Fruit fly (Drosophila melanogaster) whole organism, embryonic: Measurements from ENCODE around the gene inaE.

Experiments used
- ATbp ChIP-seq: fragments of 200-800 bp; sonication (Bioruptor generic); optimal IDR thresholded peaks from 2 replicates; lab custom pipeline; 2017; ENCODE audit warnings: missing biosample characterization, mild to moderate bottlenecking, missing genetic modification characterization, missing genetic modification reagents
- CG10366 ChIP-seq: fragments of 200-800 bp; sonication (Bioruptor generic); IDR thresholded peaks from 2 replicates; pipeline ENCODE4 v1.3.6; 2022; ENCODE audit warnings: missing biosample characterization, missing genetic modification characterization
- CG11504 ChIP-seq: fragments of 200-800 bp; sonication (Bioruptor generic); optimal IDR thresholded peaks from 3 replicates; lab custom pipeline; 2019; ENCODE audit warnings: missing biosample characterization, mild to moderate bottlenecking, missing genetic modification characterization, moderate library complexity
- CG12391 ChIP-seq: fragments of 200-800 bp; sonication (Bioruptor generic); optimal IDR thresholded peaks from 3 replicates; lab custom pipeline; 2018; ENCODE audit warnings: missing biosample characterization, mild to moderate bottlenecking, missing genetic modification characterization, moderate library complexity
- CG12744 ChIP-seq: fragments of 200-800 bp; sonication (Bioruptor generic); optimal IDR thresholded peaks from 2 replicates; lab custom pipeline; 2016; ENCODE audit warnings: missing biosample characterization, missing genetic modification characterization
- CG13424 ChIP-seq: fragments of 200-800 bp; sonication (Bioruptor generic); optimal IDR thresholded peaks from 2 replicates; lab custom pipeline; 2019; ENCODE audit warnings: missing biosample characterization, mild to moderate bottlenecking, missing genetic modification characterization, moderate library complexity
- CG14441 ChIP-seq: fragments of 200-800 bp; sonication (Bioruptor generic); IDR thresholded peaks from 2 replicates; pipeline ENCODE4 v1.3.6; 2022; ENCODE audit warnings: missing biosample characterization, missing genetic modification characterization
- CG1602 ChIP-seq: fragments of 200-800 bp; sonication (Bioruptor generic); optimal IDR thresholded peaks from 3 replicates; lab custom pipeline; 2016; ENCODE audit warnings: missing biosample characterization, missing genetic modification characterization
- CG17385 ChIP-seq: fragments of 200-800 bp; sonication (Bioruptor generic); optimal IDR thresholded peaks from 3 replicates; lab custom pipeline; 2018; ENCODE audit warnings: missing biosample characterization, mild to moderate bottlenecking, missing genetic modification characterization
- CG17612 ChIP-seq: fragments of 200-800 bp; sonication (Bioruptor generic); IDR thresholded peaks from 2 replicates; pipeline ENCODE4 v1.3.6; 2022; ENCODE audit warnings: missing biosample characterization, missing genetic modification characterization
- CG4282 ChIP-seq: fragments of 200-800 bp; sonication (Bioruptor generic); optimal IDR thresholded peaks from 2 replicates; lab custom pipeline; 2016; ENCODE audit warnings: missing biosample characterization, missing genetic modification characterization
- CG4854 ChIP-seq: fragments of 200-800 bp; sonication (Bioruptor generic); optimal IDR thresholded peaks from 2 replicates; lab custom pipeline; 2016; ENCODE audit warnings: missing biosample characterization, missing genetic modification characterization, inconsistent platforms
- CG5180 ChIP-seq: fragments of 200-800 bp; sonication (Bioruptor generic); optimal IDR thresholded peaks from 3 replicates; lab custom pipeline; 2017; ENCODE audit warnings: missing biosample characterization, missing genetic modification characterization, mild to moderate bottlenecking, moderate library complexity, missing genetic modification reagents
- CG6175 ChIP-seq: fragments of 200-800 bp; sonication (Bioruptor generic); IDR thresholded peaks from 3 replicates; pipeline ENCODE4 v1.3.6; 2022; ENCODE audit warnings: missing biosample characterization, missing genetic modification characterization
- CG6689 ChIP-seq: fragments of 200-800 bp; sonication (Bioruptor generic); IDR thresholded peaks from 2 replicates; pipeline ENCODE4 v1.3.6; 2022; ENCODE audit warnings: missing biosample characterization, missing genetic modification characterization
- CG9817 ChIP-seq: fragments of 200-800 bp; sonication (Bioruptor generic); optimal IDR thresholded peaks from 2 replicates; lab custom pipeline; 2018; ENCODE audit warnings: missing biosample characterization, mild to moderate bottlenecking, missing genetic modification characterization, moderate library complexity
- CoRest ChIP-seq: fragments of 200-800 bp; sonication (Bioruptor generic); optimal IDR thresholded peaks from 3 replicates; lab custom pipeline; 2018; ENCODE audit warnings: missing biosample characterization, mild to moderate bottlenecking, missing genetic modification characterization, moderate library complexity
- Hr51 ChIP-seq, 2 experiments: fragments of 200-800 bp; sonication (Bioruptor generic); optimal IDR thresholded peaks; 2 replicates in 1 of 2; 3 replicates in 1 of 2; lab custom pipeline; 2016 to 2018; ENCODE audit warnings: missing biosample characterization in 2 of 2, missing genetic modification characterization in 2 of 2, mild to moderate bottlenecking in 1 of 2, moderate library complexity in 1 of 2
- Mes4 ChIP-seq: fragments of 200-800 bp; sonication (Bioruptor generic); optimal IDR thresholded peaks from 2 replicates; lab custom pipeline; 2016; ENCODE audit warnings: missing biosample characterization, missing genetic modification characterization
- NfI ChIP-seq: fragments of 200-800 bp; sonication (Bioruptor generic); optimal IDR thresholded peaks from 3 replicates; lab custom pipeline; 2018; ENCODE audit warnings: missing biosample characterization, mild to moderate bottlenecking, missing genetic modification characterization, moderate library complexity
- Rx ChIP-seq: fragments of 200-800 bp; sonication (Bioruptor generic); IDR thresholded peaks from 2 replicates; pipeline ENCODE4 v1.3.6; 2022; ENCODE audit warnings: missing biosample characterization, missing genetic modification characterization
- Xrp1 ChIP-seq: fragments of 200-800 bp; sonication (Bioruptor generic); IDR thresholded peaks from 2 replicates; pipeline ENCODE4 v1.3.6; 2022; ENCODE audit warnings: missing biosample characterization, missing genetic modification characterization
- az2 ChIP-seq: fragments of 200-800 bp; sonication (Bioruptor generic); optimal IDR thresholded peaks from 3 replicates; lab custom pipeline; 2016; ENCODE audit warnings: missing biosample characterization, missing genetic modification characterization
- cas ChIP-seq: fragments of 200-800 bp; sonication (Bioruptor generic); IDR thresholded peaks from 2 replicates; pipeline ENCODE4 v1.3.6; 2022; ENCODE audit warnings: missing biosample characterization, missing genetic modification characterization
- esg ChIP-seq: fragments of 200-800 bp; sonication (Bioruptor generic); conservative IDR thresholded peaks from 2 replicates; pipeline ENCODE4 v1.3.6; 2022; ENCODE audit warnings: missing biosample characterization, missing genetic modification characterization
- fd3F ChIP-seq: fragments of 200-800 bp; sonication (Bioruptor generic); optimal IDR thresholded peaks from 2 replicates; lab custom pipeline; 2018; ENCODE audit warnings: missing biosample characterization, mild to moderate bottlenecking, missing genetic modification characterization, moderate library complexity
- gsb ChIP-seq: fragments of 200-800 bp; sonication (Bioruptor generic); IDR thresholded peaks from 2 replicates; pipeline ENCODE4 v1.3.6; 2022; ENCODE audit warnings: missing biosample characterization, missing genetic modification characterization
- hkb ChIP-seq, 2 experiments: fragments of 200-800 bp in 1 of 2; fragments of >200 bp in 1 of 2; sonication (Bioruptor generic) in 1 of 2; IDR thresholded peaks in 1 of 2; optimal IDR thresholded peaks in 1 of 2; 2 replicates each; pipeline versions ENCODE4 v1.3.6 to Lab custom; 2017 to 2022; ENCODE audit warnings: missing biosample characterization in 1 of 2, missing genetic modification characterization in 1 of 2
- jumu ChIP-seq: fragments of 200-800 bp; sonication (Bioruptor generic); optimal IDR thresholded peaks from 3 replicates; lab custom pipeline; 2016; ENCODE audit warnings: missing biosample characterization, missing genetic modification characterization
- kni ChIP-seq: fragments of 200-800 bp; sonication (Bioruptor generic); optimal IDR thresholded peaks from 3 replicates; lab custom pipeline; 2017; ENCODE audit warnings: mild to moderate bottlenecking, missing biosample characterization, missing genetic modification reagents, missing genetic modification characterization
- lab ChIP-seq: fragments of 200-800 bp; sonication (Bioruptor generic); optimal IDR thresholded peaks from 3 replicates; lab custom pipeline; 2017; ENCODE audit warnings: missing biosample characterization, missing genetic modification characterization, mild to moderate bottlenecking, moderate library complexity, missing genetic modification reagents
- mam ChIP-seq: fragments of 200-800 bp; sonication (Bioruptor generic); optimal IDR thresholded peaks from 3 replicates; lab custom pipeline; 2016; ENCODE audit warnings: missing biosample characterization, missing genetic modification characterization
- nmo ChIP-seq: fragments of 200-800 bp; sonication (Bioruptor generic); optimal IDR thresholded peaks from 2 replicates; lab custom pipeline; 2018; ENCODE audit warnings: missing biosample characterization, mild to moderate bottlenecking, missing genetic modification characterization, moderate library complexity
- prd ChIP-seq, 3 experiments: fragments of >200 bp in 2 of 3; fragments of 200-800 bp in 1 of 3; sonication (Bioruptor generic) in 1 of 3; optimal IDR thresholded peaks in 2 of 3; IDR thresholded peaks in 1 of 3; 2 replicates in 2 of 3; 3 replicates in 1 of 3; pipeline versions ENCODE4 v1.3.6 to Lab custom; 2017 to 2022; ENCODE audit warnings: missing biosample characterization in 1 of 3, missing genetic modification characterization in 1 of 3
- run ChIP-seq: fragments of 200-800 bp; sonication (Bioruptor generic); optimal IDR thresholded peaks from 3 replicates; lab custom pipeline; 2018; ENCODE audit warnings: missing biosample characterization, mild to moderate bottlenecking, missing genetic modification characterization
- sc ChIP-seq, 3 experiments: fragments of >200 bp in 2 of 3; fragments of 200-800 bp in 1 of 3; sonication (Bioruptor generic) in 1 of 3; optimal IDR thresholded peaks; 2 replicates in 2 of 3; 3 replicates in 1 of 3; lab custom pipeline; 2017; ENCODE audit warnings: mild to moderate bottlenecking in 1 of 3, missing biosample characterization in 1 of 3, missing genetic modification characterization in 1 of 3, missing genetic modification reagents in 1 of 3
- scrt ChIP-seq: fragments of 200-800 bp; sonication (Bioruptor generic); optimal IDR thresholded peaks from 2 replicates; lab custom pipeline; 2018; ENCODE audit warnings: missing biosample characterization, mild to moderate bottlenecking, missing genetic modification characterization, moderate library complexity
- sd ChIP-seq: fragments of 200-800 bp; sonication (Bioruptor generic); optimal IDR thresholded peaks from 3 replicates; lab custom pipeline; 2018; ENCODE audit warnings: missing biosample characterization, mild to moderate bottlenecking, missing genetic modification characterization, moderate library complexity
- sens ChIP-seq: fragments of 200-800 bp; sonication (Bioruptor generic); peaks from one replicate; lab custom pipeline; 2016; ENCODE audit warnings: missing biosample characterization, missing genetic modification characterization
- slou ChIP-seq: fragments of 200-800 bp; sonication (Bioruptor generic); optimal IDR thresholded peaks from 3 replicates; lab custom pipeline; 2016; ENCODE audit warnings: missing biosample characterization, missing genetic modification characterization
- tgo ChIP-seq: fragments of 200-800 bp; sonication (Bioruptor generic); IDR thresholded peaks from 3 replicates; pipeline ENCODE4 v1.3.6; 2022; ENCODE audit warnings: missing biosample characterization, missing genetic modification characterization
- tna ChIP-seq: fragments of 200-800 bp; sonication (Bioruptor generic); IDR thresholded peaks from 2 replicates; pipeline ENCODE4 v1.3.6; 2022; ENCODE audit warnings: missing biosample characterization, missing genetic modification characterization; ENCODE audit not compliant: partially characterized antibody
- tup ChIP-seq: fragments of 200-800 bp; sonication (Bioruptor generic); optimal IDR thresholded peaks from 2 replicates; lab custom pipeline; 2016; ENCODE audit warnings: missing biosample characterization, mild to moderate bottlenecking, missing genetic modification characterization, moderate library complexity
- unpg ChIP-seq: fragments of 200-800 bp; sonication (Bioruptor generic); optimal IDR thresholded peaks from 3 replicates; lab custom pipeline; 2018; ENCODE audit warnings: missing biosample characterization, mild to moderate bottlenecking, missing genetic modification characterization, moderate library complexity
- vfl ChIP-seq: fragments of 200-800 bp; sonication (Bioruptor generic); optimal IDR thresholded peaks from 2 replicates; lab custom pipeline; 2016; ENCODE audit warnings: missing biosample characterization, missing genetic modification characterization
- wek ChIP-seq: fragments of 200-800 bp; sonication (Bioruptor generic); optimal IDR thresholded peaks from 3 replicates; lab custom pipeline; 2018; ENCODE audit warnings: missing biosample characterization, mild to moderate bottlenecking, missing genetic modification characterization, moderate library complexity
- zfh2 ChIP-seq: fragments of 200-800 bp; sonication (Bioruptor generic); optimal IDR thresholded peaks from 2 replicates; lab custom pipeline; 2016; ENCODE audit warnings: missing biosample characterization, missing genetic modification characterization

inaE gene

DNA sequence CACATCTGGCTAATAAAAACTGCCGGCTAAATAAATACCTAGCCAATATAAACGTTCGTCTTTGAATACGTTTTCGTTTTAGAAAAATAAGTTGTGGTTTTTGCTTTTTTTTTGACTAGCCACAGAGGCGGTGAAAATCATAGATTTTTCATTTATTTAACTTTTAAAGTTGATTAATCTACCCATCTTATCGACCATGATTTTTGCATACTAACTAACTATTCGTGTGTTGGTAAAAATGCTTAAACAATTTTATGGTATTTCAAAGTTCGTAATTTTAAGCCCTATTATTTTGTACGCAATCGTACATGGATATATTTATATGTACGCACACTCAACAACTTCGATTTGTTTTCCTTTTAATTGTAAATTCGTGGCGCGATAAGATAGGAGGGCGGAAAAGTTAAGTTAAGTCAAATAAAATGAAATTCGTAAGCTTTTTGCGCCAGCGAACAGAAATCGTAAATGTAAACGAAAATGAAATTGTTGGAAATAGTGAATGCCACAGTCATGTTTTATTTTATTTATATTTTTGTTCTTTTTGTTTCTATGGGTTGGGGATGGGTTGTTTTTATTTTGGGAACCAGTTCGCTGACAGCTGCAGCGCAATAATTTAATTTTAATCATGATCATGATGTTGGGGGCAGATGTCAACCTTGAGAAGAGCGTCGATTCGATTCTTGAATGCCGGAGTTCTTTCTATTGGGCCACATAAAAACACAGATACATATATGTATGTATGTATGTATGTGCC, 34.1 kb downstream of the inaE start (continued):
- no peak for TF ChIP-seq wek
- peak; percentile 48 for TF ChIP-seq CG6689 (GFP tag; lab: Robert Waterston, UW)
- TF ChIP-seq CG4282 (GFP tag; lab: Kevin White, UChicago) = no peak
- TF ChIP-seq CoRest (tag; lab: Kevin White, UChicago) = peak; percentile 41
- no peak for TF ChIP-seq tna (GFP tag; lab: Robert Waterston, UW)
- peak; percentile 10 for TF ChIP-seq az2
- TF ChIP-seq sens = peak; percentile 85
- TF ChIP-seq slou (GFP tag; lab: Kevin White, UChicago) = no peak
- TF ChIP-seq prd (optimal IDR thresholded peaks at IDR 0.05; lab: Kevin White, UChicago) = no peak
- no peak for TF ChIP-seq prd (GFP tag; IDR thresholded peaks at IDR 0.05; lab: Robert Waterston, UW)
- TF ChIP-seq zfh2 (GFP tag; lab: Kevin White, UChicago) = peak; percentile 6
- TF ChIP-seq cas = no peak
- peak; percentile 59 for TF ChIP-seq CG11504 (tag; lab: Kevin White, UChicago)
- TF ChIP-seq mam (GFP tag; lab: Kevin White, UChicago) = peak; percentile 7
- peak; percentile 5 for TF ChIP-seq ATbp (GFP tag; lab: Kevin White, UChicago)
- TF ChIP-seq CG4854 (GFP tag; lab: Kevin White, UChicago) = no peak
- TF ChIP-seq CG9817 (tag; lab: Kevin White, UChicago) = peak; percentile 14
- TF ChIP-seq Xrp1 (GFP tag; lab: Robert Waterston, UW) = peak; percentile 60
- TF ChIP-seq CG12391 = peak; percentile 30
- no peak for TF ChIP-seq hkb (optimal IDR thresholded peaks at IDR 0.05; lab: Kevin White, UChicago)
- TF ChIP-seq hkb (GFP tag; IDR thresholded peaks at IDR 0.05; lab: Robert Waterston, UW) = peak; percentile 68
- no peak for TF ChIP-seq Mes4 (GFP tag; lab: Kevin White, UChicago)
- peak; percentile 4 for TF ChIP-seq scrt (GFP tag; lab: Kevin White, UChicago)
- peak; percentile 14 for TF ChIP-seq run (tag; lab: Kevin White, UChicago)
- TF ChIP-seq esg (GFP tag; lab: Robert Waterston, UW) = 0 out of 2 replicates have a peak, but pooled peaks have one; percentile 32
- TF ChIP-seq vfl (GFP tag; lab: Kevin White, UChicago) = peak; percentile 47
- TF ChIP-seq CG10366 (GFP tag; lab: Robert Waterston, UW) = 0 out of 2 replicates have a peak, but pooled peaks have one; percentile 18
- peak; percentile 26; the same call in 1 of the 3 replicates for TF ChIP-seq tgo (GFP tag; lab: Robert Waterston, UW)
- no peak for TF ChIP-seq tup (GFP tag; lab: Kevin White, UChicago)
- TF ChIP-seq gsb = no peak
- TF ChIP-seq CG17612 (GFP tag; lab: Robert Waterston, UW) = no peak
- TF ChIP-seq nmo (GFP tag; lab: Kevin White, UChicago) = peak; percentile 10
- peak; percentile 63 for TF ChIP-seq unpg (GFP tag; lab: Kevin White, UChicago)
- TF ChIP-seq CG1602 (GFP tag; lab: Kevin White, UChicago) = peak; percentile 26
- peak; percentile 42 for TF ChIP-seq CG17385
- peak; percentile 55 for TF ChIP-seq lab
- TF ChIP-seq CG13424 (tag; lab: Kevin White, UChicago) = peak; percentile 41
- peak; percentile 18 for TF ChIP-seq NfI
- TF ChIP-seq CG14441 (GFP tag; lab: Robert Waterston, UW) = no peak; the same call in 1 of the 2 replicates
- peak; percentile 26 for TF ChIP-seq sd (tag; lab: Kevin White, UChicago)
- no peak for TF ChIP-seq CG6175 (GFP tag; lab: Robert Waterston, UW)
- TF ChIP-seq Hr51 (GFP tag; optimal IDR thresholded peaks at IDR 0.05; lab: Kevin White, UChicago) = peak in 1 of 2 experiments; percentile 69
- no peak for TF ChIP-seq jumu (GFP tag; lab: Kevin White, UChicago)
- peak; percentile 8 for TF ChIP-seq fd3F (GFP tag; lab: Kevin White, UChicago)
- TF ChIP-seq sc (optimal IDR thresholded peaks at IDR 0.05; lab: Kevin White, UChicago) = no peak
- no peak for TF ChIP-seq sc (GFP tag; optimal IDR thresholded peaks at IDR 0.05; lab: Kevin White, UChicago)
- TF ChIP-seq kni (GFP tag; lab: Kevin White, UChicago) = no peak
- TF ChIP-seq CG12744 = peak; percentile 26
- TF ChIP-seq Rx (GFP tag; lab: Robert Waterston, UW) = no peak
- no peak for TF ChIP-seq CG5180 (GFP tag; lab: Kevin White, UChicago)
